Fruit fly (Drosophila melanogaster) whole organism, embryonic: ENCODE measurements around the gene Mocs1.

ENCODE experiments used
- Asciz ChIP-seq: fragments of 200-800 bp; sonication (Bioruptor generic); optimal IDR thresholded peaks from 2 replicates; lab custom pipeline; 2017; ENCODE audit warnings: missing biosample characterization, mild to moderate bottlenecking, missing genetic modification characterization, missing genetic modification reagents
- CG10147 ChIP-seq: fragments of 200-800 bp; sonication (Bioruptor generic); optimal IDR thresholded peaks from 2 replicates; lab custom pipeline; 2019; ENCODE audit warnings: missing biosample characterization, mild to moderate bottlenecking, missing genetic modification characterization, moderate library complexity
- CG10321 ChIP-seq: fragments of 200-800 bp; sonication (Bioruptor generic); IDR thresholded peaks from 2 replicates; pipeline ENCODE4 v1.3.6; 2022; ENCODE audit warnings: missing biosample characterization, missing genetic modification characterization
- CG11696 ChIP-seq: fragments of 200-800 bp; sonication (Bioruptor generic); IDR thresholded peaks from 2 replicates; pipeline ENCODE4 v1.3.6; 2022; ENCODE audit warnings: missing biosample characterization, missing genetic modification characterization
- CG12236 ChIP-seq: fragments of 200-800 bp; sonication (Bioruptor generic); optimal IDR thresholded peaks from 2 replicates; lab custom pipeline; 2016; ENCODE audit warnings: missing biosample characterization, missing genetic modification characterization
- CG15011 ChIP-seq: fragments of 200-800 bp; sonication (Bioruptor generic); optimal IDR thresholded peaks from 3 replicates; lab custom pipeline; 2018; ENCODE audit warnings: missing biosample characterization, mild to moderate bottlenecking, missing genetic modification characterization
- CG15601 ChIP-seq: fragments of 200-800 bp; sonication (Bioruptor generic); optimal IDR thresholded peaks from 3 replicates; lab custom pipeline; 2019; ENCODE audit warnings: missing biosample characterization, mild to moderate bottlenecking, missing genetic modification characterization, moderate library complexity
- CG16813 ChIP-seq: fragments of 200-800 bp; sonication (Bioruptor generic); IDR thresholded peaks from 3 replicates; pipeline ENCODE4 v1.3.6; 2022; ENCODE audit warnings: missing biosample characterization, missing genetic modification characterization; ENCODE audit not compliant: partially characterized antibody
- CG18619 ChIP-seq: fragments of 200-800 bp; sonication (Bioruptor generic); optimal IDR thresholded peaks from 3 replicates; lab custom pipeline; 2017; ENCODE audit warnings: missing biosample characterization, mild to moderate bottlenecking, missing genetic modification characterization
- CG31224 ChIP-seq: fragments of 200-800 bp; sonication (Bioruptor generic); IDR thresholded peaks from 2 replicates; pipeline ENCODE4 v1.3.6; 2022; ENCODE audit warnings: missing biosample characterization, missing genetic modification characterization
- CG5180 ChIP-seq: fragments of 200-800 bp; sonication (Bioruptor generic); optimal IDR thresholded peaks from 3 replicates; lab custom pipeline; 2017; ENCODE audit warnings: missing biosample characterization, missing genetic modification characterization, mild to moderate bottlenecking, moderate library complexity, missing genetic modification reagents
- CG6765 ChIP-seq: fragments of 200-800 bp; sonication (Bioruptor generic); optimal IDR thresholded peaks from 3 replicates; lab custom pipeline; 2017; ENCODE audit warnings: missing biosample characterization, mild to moderate bottlenecking, missing genetic modification characterization
- CG7372 ChIP-seq: fragments of 200-800 bp; sonication (Bioruptor generic); IDR thresholded peaks from 2 replicates; pipeline ENCODE4 v1.3.6; 2022; ENCODE audit warnings: missing biosample characterization, missing genetic modification characterization
- CG7987 ChIP-seq: fragments of 200-800 bp; sonication (Bioruptor generic); optimal IDR thresholded peaks from 2 replicates; lab custom pipeline; 2018; ENCODE audit warnings: missing biosample characterization, mild to moderate bottlenecking, missing genetic modification characterization, moderate library complexity
- D ChIP-seq, 2 experiments: fragments of 200-800 bp in 1 of 2; fragments of >200 bp in 1 of 2; sonication (Bioruptor generic) in 1 of 2; optimal IDR thresholded peaks; 2 replicates in 1 of 2; 3 replicates in 1 of 2; lab custom pipeline; 2017; ENCODE audit warnings: mild to moderate bottlenecking in 1 of 2, missing biosample characterization in 1 of 2, missing genetic modification characterization in 1 of 2, missing genetic modification reagents in 1 of 2
- Dad ChIP-seq: fragments of 200-800 bp; sonication (Bioruptor generic); optimal IDR thresholded peaks from 3 replicates; lab custom pipeline; 2016; ENCODE audit warnings: missing biosample characterization, missing genetic modification characterization
- Dip3 ChIP-seq: fragments of 200-800 bp; sonication (Bioruptor generic); optimal IDR thresholded peaks from 3 replicates; lab custom pipeline; 2016; ENCODE audit warnings: missing biosample characterization, missing genetic modification characterization
- Doc3 ChIP-seq: fragments of 200-800 bp; sonication (Bioruptor generic); IDR thresholded peaks from 3 replicates; pipeline ENCODE4 v1.3.6; 2022; ENCODE audit warnings: missing biosample characterization, missing genetic modification characterization; ENCODE audit not compliant: partially characterized antibody
- HLH3B ChIP-seq: fragments of 200-800 bp; sonication (Bioruptor generic); IDR thresholded peaks from 2 replicates; pipeline ENCODE4 v1.3.6; 2022; ENCODE audit warnings: missing biosample characterization, missing genetic modification characterization
- Kr ChIP-seq: fragments of 200-800 bp; sonication (Bioruptor generic); optimal IDR thresholded peaks from 2 replicates; lab custom pipeline; 2017; ENCODE audit warnings: missing biosample characterization, mild to moderate bottlenecking, missing genetic modification characterization
- Lpt ChIP-seq: fragments of >200 bp; optimal IDR thresholded peaks from 2 replicates; lab custom pipeline; 2018; ENCODE audit warnings: missing biosample characterization, missing genetic modification characterization
- MTF-1 ChIP-seq: fragments of 200-800 bp; sonication (Bioruptor generic); optimal IDR thresholded peaks from 2 replicates; lab custom pipeline; 2018; ENCODE audit warnings: missing biosample characterization, mild to moderate bottlenecking, missing genetic modification characterization, borderline replicate concordance
- Max ChIP-seq: fragments of 200-800 bp; sonication (Bioruptor generic); optimal IDR thresholded peaks from 2 replicates; lab custom pipeline; 2016; ENCODE audit warnings: missing biosample characterization, mild to moderate bottlenecking, missing genetic modification characterization
- Med ChIP-seq: fragments of 200-800 bp; sonication (Bioruptor generic); peaks from one replicate; lab custom pipeline; 2016; ENCODE audit warnings: missing biosample characterization, missing genetic modification characterization, mild to moderate bottlenecking, inconsistent platforms, moderate library complexity
- Myb ChIP-seq: fragments of 200-800 bp; sonication (Bioruptor generic); optimal IDR thresholded peaks from 2 replicates; lab custom pipeline; 2016; ENCODE audit warnings: missing biosample characterization, missing genetic modification characterization
- Oaz ChIP-seq: fragments of 200-800 bp; sonication (Bioruptor generic); IDR thresholded peaks from 2 replicates; pipeline ENCODE4 v1.3.6; 2022; ENCODE audit warnings: missing biosample characterization, missing genetic modification characterization
- ab ChIP-seq: fragments of 200-800 bp; sonication (Bioruptor generic); optimal IDR thresholded peaks from 2 replicates; lab custom pipeline; 2016; ENCODE audit warnings: missing biosample characterization, missing genetic modification characterization
- ase ChIP-seq: fragments of 200-800 bp; sonication (Bioruptor generic); IDR thresholded peaks from 3 replicates; pipeline ENCODE4 v1.3.6; 2022; ENCODE audit warnings: missing biosample characterization, missing genetic modification characterization
- bbx ChIP-seq: fragments of 200-800 bp; sonication (Bioruptor generic); IDR thresholded peaks from 2 replicates; pipeline ENCODE4 v1.3.6; 2022; ENCODE audit warnings: missing biosample characterization, missing genetic modification characterization; ENCODE audit not compliant: partially characterized antibody
- chinmo ChIP-seq: fragments of 200-800 bp; sonication (Bioruptor generic); IDR thresholded peaks from 4 replicates; pipeline ENCODE4 v1.3.6; 2022; ENCODE audit warnings: missing biosample characterization, missing genetic modification characterization; ENCODE audit not compliant: partially characterized antibody
- fru ChIP-seq: fragments of >200 bp; optimal IDR thresholded peaks from 2 replicates; lab custom pipeline; 2017
- gsb-n ChIP-seq: fragments of 200-800 bp; sonication (Bioruptor generic); optimal IDR thresholded peaks from 3 replicates; lab custom pipeline; 2018; ENCODE audit warnings: missing biosample characterization, mild to moderate bottlenecking, missing genetic modification characterization
- gt ChIP-seq: fragments of 200-800 bp; sonication (Bioruptor generic); IDR thresholded peaks from 2 replicates; pipeline ENCODE4 v1.3.6; 2022; ENCODE audit warnings: missing biosample characterization, missing genetic modification characterization
- knrl ChIP-seq: fragments of 200-800 bp; sonication (Bioruptor generic); IDR thresholded peaks from 3 replicates; pipeline ENCODE4 v1.3.6; 2022; ENCODE audit warnings: missing biosample characterization, missing genetic modification characterization; ENCODE audit not compliant: partially characterized antibody
- lbe ChIP-seq: fragments of 200-800 bp; sonication (Bioruptor generic); optimal IDR thresholded peaks from 2 replicates; lab custom pipeline; 2016; ENCODE audit warnings: missing biosample characterization, mild to moderate bottlenecking, missing genetic modification characterization
- mld ChIP-seq: fragments of 200-800 bp; sonication (Bioruptor generic); IDR thresholded peaks from 3 replicates; pipeline ENCODE4 v1.3.6; 2022; ENCODE audit warnings: missing biosample characterization, missing genetic modification characterization; ENCODE audit not compliant: partially characterized antibody
- nmo ChIP-seq: fragments of 200-800 bp; sonication (Bioruptor generic); optimal IDR thresholded peaks from 2 replicates; lab custom pipeline; 2018; ENCODE audit warnings: missing biosample characterization, mild to moderate bottlenecking, missing genetic modification characterization, moderate library complexity
- onecut ChIP-seq: fragments of 200-800 bp; sonication (Bioruptor generic); IDR thresholded peaks from 2 replicates; pipeline ENCODE4 v1.3.6; 2022; ENCODE audit warnings: missing biosample characterization, missing genetic modification characterization
- pzg ChIP-seq: fragments of 200-800 bp; sonication (Bioruptor generic); optimal IDR thresholded peaks from 3 replicates; lab custom pipeline; 2018; ENCODE audit warnings: missing biosample characterization, mild to moderate bottlenecking, missing genetic modification characterization, moderate library complexity
- repo ChIP-seq: fragments of 200-800 bp; sonication (Bioruptor generic); optimal IDR thresholded peaks from 2 replicates; lab custom pipeline; 2016; ENCODE audit warnings: missing biosample characterization, missing genetic modification characterization
- sd ChIP-seq: fragments of 200-800 bp; sonication (Bioruptor generic); optimal IDR thresholded peaks from 3 replicates; lab custom pipeline; 2018; ENCODE audit warnings: missing biosample characterization, mild to moderate bottlenecking, missing genetic modification characterization, moderate library complexity
- sens-2 ChIP-seq: fragments of 200-800 bp; sonication (Bioruptor generic); IDR thresholded peaks from 2 replicates; pipeline ENCODE4 v1.3.6; 2022; ENCODE audit warnings: missing biosample characterization, missing genetic modification characterization
- slbo ChIP-seq: fragments of 200-800 bp; sonication (Bioruptor generic); IDR thresholded peaks from 2 replicates; pipeline ENCODE4 v1.3.6; 2022; ENCODE audit warnings: missing biosample characterization, missing genetic modification characterization
- ssp ChIP-seq: fragments of 200-800 bp; sonication (Bioruptor generic); IDR thresholded peaks from 2 replicates; pipeline ENCODE4 v1.3.6; 2022; ENCODE audit warnings: missing biosample characterization, missing genetic modification characterization
- sug ChIP-seq: fragments of 200-800 bp; optimal IDR thresholded peaks from 2 replicates; lab custom pipeline; 2019; ENCODE audit warnings: missing biosample characterization, mild to moderate bottlenecking, missing genetic modification characterization, moderate library complexity
- tup ChIP-seq: fragments of 200-800 bp; sonication (Bioruptor generic); optimal IDR thresholded peaks from 2 replicates; lab custom pipeline; 2016; ENCODE audit warnings: missing biosample characterization, mild to moderate bottlenecking, missing genetic modification characterization, moderate library complexity
- twi ChIP-seq: fragments of 200-800 bp; optimal IDR thresholded peaks from 2 replicates; lab custom pipeline; 2019; ENCODE audit warnings: missing biosample characterization, mild to moderate bottlenecking, missing genetic modification characterization, moderate library complexity
- vvl ChIP-seq: fragments of 200-800 bp; sonication (Bioruptor generic); IDR thresholded peaks from 2 replicates; pipeline ENCODE4 v1.3.6; 2022; ENCODE audit warnings: missing biosample characterization, missing genetic modification characterization

Gene Mocs1

dm6 chr3L:11118627-11119395 lies 48.5 kb downstream of the Mocs1 start (continued):
- TF ChIP-seq CG5180 (GFP tag; lab: Kevin White, UChicago) (peak; percentile 77), onecut (GFP tag; lab: Robert Waterston, UW) (peak; percentile 84), CG31224 (GFP tag; lab: Robert Waterston, UW) (no peak), D (optimal IDR thresholded peaks at IDR 0.05; lab: Kevin White, UChicago) (no peak), D (GFP tag; optimal IDR thresholded peaks at IDR 0.05; lab: Kevin White, UChicago) (peak; percentile 61), CG7372 (GFP tag; lab: Robert Waterston, UW) (no peak), Kr (GFP tag; lab: Kevin White, UChicago) (peak; percentile 83), chinmo (peak; percentile 98), sug (tag; lab: Kevin White, UChicago) (peak; percentile 85), Dad (GFP tag; lab: Kevin White, UChicago) (peak; percentile 60), gsb-n (tag; lab: Kevin White, UChicago) (peak; percentile 57), fru (lab: Kevin White, UChicago) (no peak), Med (GFP tag; lab: Kevin White, UChicago) (peak; percentile 92), knrl (GFP tag; lab: Robert Waterston, UW) (no peak), CG15011 (GFP tag; lab: Kevin White, UChicago) (peak; percentile 75), Dip3 (GFP tag; lab: Kevin White, UChicago) (peak; percentile 31), twi (tag; lab: Kevin White, UChicago) (peak; percentile 54), slbo (GFP tag; lab: Robert Waterston, UW) (peak; percentile 20; the same call in 1 of the 2 replicates), CG11696 (GFP tag; lab: Robert Waterston, UW) (0 out of 2 replicates have a peak, but pooled peaks have one; percentile 26), pzg (GFP tag; lab: Kevin White, UChicago) (peak; percentile 14), nmo (GFP tag; lab: Kevin White, UChicago) (peak; percentile 16), ase (GFP tag; lab: Robert Waterston, UW) (0 out of 3 replicates have a peak, but pooled peaks have one; percentile 30), Lpt (GFP tag; lab: Kevin White, UChicago) (no peak), Asciz (GFP tag; lab: Kevin White, UChicago) (peak; percentile 84), ssp (GFP tag; lab: Robert Waterston, UW) (no peak), MTF-1 (GFP tag; lab: Kevin White, UChicago) (peak; percentile 86), gt (GFP tag; lab: Robert Waterston, UW) (no peak), CG12236 (peak; percentile 83), tup (GFP tag; lab: Kevin White, UChicago) (peak; percentile 31), mld (GFP tag; lab: Robert Waterston, UW) (no peak), CG10147 (GFP tag; lab: Kevin White, UChicago) (peak; percentile 69), vvl (peak; percentile 75; the same call in 1 of the 2 replicates), Max (GFP tag; lab: Kevin White, UChicago) (peak; percentile 49), CG15601 (tag; lab: Kevin White, UChicago) (peak; percentile 91), HLH3B (GFP tag; lab: Robert Waterston, UW) (peak; percentile 33; the same call in 1 of the 2 replicates), Doc3 (GFP tag; lab: Robert Waterston, UW) (peak; percentile 43; the same call in 1 of the 3 replicates), repo (peak; percentile 49), CG10321 (GFP tag; lab: Robert Waterston, UW) (no peak), bbx (GFP tag; lab: Robert Waterston, UW) (peak; percentile 26; the same call in 1 of the 2 replicates), CG16813 (GFP tag; lab: Robert Waterston, UW) (no peak), sens-2 (GFP tag; lab: Robert Waterston, UW) (peak; percentile 68), CG18619 (GFP tag; lab: Kevin White, UChicago) (peak; percentile 76), lbe (GFP tag; lab: Kevin White, UChicago) (peak; percentile 11), ab (GFP tag; lab: Kevin White, UChicago) (no peak), Myb (GFP tag; lab: Kevin White, UChicago) (peak; percentile 37), Oaz (GFP tag; lab: Robert Waterston, UW) (no peak), CG7987 (peak; percentile 89), sd (tag; lab: Kevin White, UChicago) (peak; percentile 93), CG6765 (GFP tag; lab: Kevin White, UChicago) (peak; percentile 79)
